Worm (Caenorhabditis elegans): ENCODE measurements around the gene cdf-1.

The cdf-1 gene

DNA sequence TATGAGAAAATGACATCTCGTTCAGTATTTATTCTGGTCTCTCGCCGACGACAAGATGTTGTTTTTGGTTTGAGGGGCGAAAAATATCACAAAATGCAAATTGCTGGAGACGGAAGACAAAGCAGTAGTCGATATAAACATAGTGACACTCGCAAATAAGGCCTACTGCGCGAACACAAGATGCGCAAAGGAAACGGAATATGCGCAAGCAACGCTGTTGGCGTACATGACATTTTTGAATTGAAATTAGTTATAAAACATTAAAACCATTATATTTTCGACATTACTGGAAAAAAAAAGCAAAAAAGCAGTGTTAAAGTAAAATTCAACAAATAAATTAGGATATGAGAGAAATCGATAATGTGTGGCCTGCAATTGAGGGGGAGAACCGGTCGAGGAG lies at the start of gene cdf-1:
TSS of gene cdf-1 (minus strand) at position 136 of the 400 bp plus-strand sequence.
- TF ChIP-seq unc-62 (GFP tag; optimal IDR thresholded peaks at IDR 0.05): no peak

DNA sequence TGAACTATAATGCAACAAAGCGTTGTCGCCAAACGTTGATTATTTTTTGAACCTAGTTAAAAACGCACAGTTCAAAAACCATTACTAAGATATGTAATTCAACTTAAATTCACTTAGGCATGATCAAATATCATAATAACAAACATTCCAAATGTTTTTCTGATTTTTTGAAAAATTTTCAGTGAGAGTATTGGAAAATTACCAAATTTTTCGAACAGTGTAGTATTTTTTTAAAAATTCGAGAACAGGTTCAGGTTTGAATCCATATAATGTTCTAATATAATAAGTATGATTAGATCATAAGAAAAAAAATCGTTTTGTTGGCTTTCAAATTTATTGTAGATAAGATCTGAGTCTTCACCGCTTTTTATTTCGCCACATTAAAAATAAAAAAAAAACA lies 48.7 kb upstream of the cdf-1 start:
- TF ChIP-seq unc-62 (GFP tag; optimal IDR thresholded peaks at IDR 0.05): no peak

DNA sequence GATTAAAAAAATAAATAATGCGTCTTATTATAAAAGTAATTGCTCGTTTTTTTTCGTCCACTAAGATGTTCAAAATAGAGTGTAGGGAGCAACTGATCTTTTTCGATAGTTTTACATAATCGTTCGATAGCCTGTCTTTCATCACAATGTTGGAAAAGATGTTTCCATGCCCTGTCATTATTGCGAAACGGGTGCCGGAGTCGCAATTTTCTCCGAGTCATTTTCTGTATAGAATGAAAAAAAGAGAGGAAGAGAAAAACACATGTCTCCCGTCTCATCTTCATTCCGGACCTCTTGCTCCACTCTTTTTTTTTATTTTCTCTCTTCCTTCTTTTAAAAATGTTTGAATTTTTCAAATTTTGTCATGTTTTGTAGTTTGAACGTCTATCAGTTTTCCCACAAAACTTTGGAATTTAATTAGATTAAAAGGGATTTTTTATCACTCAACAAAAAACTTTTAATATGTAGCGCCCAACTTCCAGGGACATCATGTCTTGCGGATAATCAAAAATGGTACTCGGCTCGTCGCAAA lies 47.9 kb upstream of the cdf-1 start, which contains the start of gene svh-2:
TSS of gene svh-2 (plus strand) at position 482 of the 532 bp plus-strand sequence.
- TF ChIP-seq unc-62 (GFP tag; optimal IDR thresholded peaks at IDR 0.05): no peak

DNA sequence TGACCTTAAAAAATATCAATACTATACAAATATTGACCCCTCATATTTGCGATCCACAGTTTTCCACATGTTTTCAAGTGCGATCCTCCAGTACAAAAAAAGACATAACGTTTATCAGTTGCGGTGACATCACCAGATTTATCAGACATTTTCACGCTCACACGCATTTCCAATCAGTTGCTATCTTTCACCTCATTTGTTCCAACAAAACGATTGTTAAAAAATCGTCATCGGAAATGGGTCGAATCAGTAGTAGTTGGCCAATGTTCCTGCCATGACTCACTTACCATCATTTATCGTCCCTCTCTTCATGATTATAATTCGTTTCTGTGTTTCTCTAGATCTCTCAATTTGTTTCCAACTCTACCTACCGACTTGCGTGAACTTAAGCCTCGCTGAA lies 46.7 kb upstream of the cdf-1 start:
- no peak for TF ChIP-seq unc-62 (GFP tag; optimal IDR thresholded peaks at IDR 0.05)

DNA sequence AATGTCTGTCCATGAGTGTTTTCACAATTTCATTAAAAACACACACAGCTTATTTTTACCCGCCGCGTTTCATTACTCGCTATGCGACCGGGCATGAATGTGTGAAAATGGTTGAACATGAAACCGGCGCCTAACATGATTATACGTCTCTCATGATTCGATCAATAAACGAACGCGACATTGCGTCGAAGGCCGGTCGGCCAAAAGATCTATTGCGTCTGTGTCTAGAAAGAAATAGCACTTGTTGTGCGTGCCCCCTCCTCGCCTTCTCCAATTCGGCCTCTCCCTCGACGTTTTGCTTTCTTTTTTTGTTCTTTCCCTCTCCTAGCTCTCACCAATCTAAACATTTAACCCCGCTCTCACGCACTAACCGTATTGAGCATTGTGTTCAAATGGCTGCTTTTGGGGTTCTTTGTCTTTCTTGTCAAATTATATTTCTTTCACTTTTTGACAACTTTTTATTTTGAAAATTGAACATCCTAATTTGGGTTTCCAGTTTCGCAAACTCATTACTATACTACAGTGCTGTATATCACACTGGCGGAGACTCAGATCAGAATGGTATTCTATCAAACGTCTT lies 46.2 kb upstream of the cdf-1 start:
- no peak for TF ChIP-seq unc-62 (GFP tag; optimal IDR thresholded peaks at IDR 0.05)

DNA sequence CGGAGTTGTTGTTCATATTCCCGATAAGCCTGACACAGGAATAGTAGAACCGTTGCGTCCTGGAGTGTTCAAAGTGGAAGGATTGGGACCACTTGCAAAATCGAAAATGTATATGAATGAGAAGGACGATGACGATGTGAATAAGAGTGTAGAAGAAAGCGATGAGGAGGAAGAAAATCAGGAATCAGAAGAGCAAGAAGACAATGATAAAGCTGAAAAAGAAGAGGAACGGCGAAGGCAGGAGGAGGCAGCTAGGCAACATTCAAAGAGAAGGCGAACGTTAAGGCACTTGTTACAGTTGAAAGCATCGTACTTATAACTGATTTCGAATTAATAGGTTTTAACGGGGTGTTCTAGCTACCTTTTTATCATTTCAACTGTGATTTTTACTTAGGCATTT lies 38.7 kb upstream of the cdf-1 start:
- no peak for TF ChIP-seq unc-62 (GFP tag; optimal IDR thresholded peaks at IDR 0.05)

DNA sequence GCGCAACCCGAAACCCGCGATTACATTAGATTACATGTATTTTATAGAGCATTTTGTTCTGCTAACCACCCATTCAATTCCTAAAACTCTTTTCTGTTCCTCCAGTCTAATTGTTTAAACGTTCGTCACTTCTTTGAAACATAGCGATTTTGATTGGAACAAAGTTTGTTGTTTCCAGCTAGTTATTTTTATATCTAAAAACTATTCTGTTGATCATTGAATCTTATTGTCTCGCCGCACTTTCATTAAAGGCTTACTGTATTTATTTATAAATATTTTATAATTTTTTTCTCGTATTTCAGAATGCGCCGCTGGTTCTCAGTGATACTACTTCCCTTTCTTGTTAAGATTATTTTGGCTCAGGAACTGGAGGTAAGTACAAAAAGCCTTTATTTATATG lies 37.7 kb upstream of the cdf-1 start, which contains the start of gene T14E8.2:
TSS of gene T14E8.2 (plus strand) at position 301 of the 400 bp plus-strand sequence.
- no peak for TF ChIP-seq unc-62 (GFP tag; optimal IDR thresholded peaks at IDR 0.05)

DNA sequence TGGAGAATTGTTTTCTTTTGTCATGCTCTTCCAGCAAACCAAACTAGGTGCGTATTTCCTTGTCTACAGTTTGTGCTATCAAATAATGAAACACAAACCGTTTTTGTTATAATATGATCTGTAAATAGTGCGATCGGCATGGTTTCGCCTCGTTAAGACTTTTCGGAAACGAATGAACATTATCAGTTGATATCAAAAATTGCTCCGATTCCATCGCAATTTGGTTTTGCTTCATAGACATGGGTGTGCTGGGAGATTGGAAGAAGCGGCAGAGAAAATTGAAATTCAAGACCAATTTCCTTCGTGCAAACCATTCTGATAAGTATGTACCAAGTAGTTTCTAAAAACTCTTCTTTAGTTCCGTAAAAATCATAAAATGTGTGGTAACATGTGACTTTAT lies 33.1 kb upstream of the cdf-1 start:
- TF ChIP-seq unc-62 (GFP tag; optimal IDR thresholded peaks at IDR 0.05): no peak

DNA sequence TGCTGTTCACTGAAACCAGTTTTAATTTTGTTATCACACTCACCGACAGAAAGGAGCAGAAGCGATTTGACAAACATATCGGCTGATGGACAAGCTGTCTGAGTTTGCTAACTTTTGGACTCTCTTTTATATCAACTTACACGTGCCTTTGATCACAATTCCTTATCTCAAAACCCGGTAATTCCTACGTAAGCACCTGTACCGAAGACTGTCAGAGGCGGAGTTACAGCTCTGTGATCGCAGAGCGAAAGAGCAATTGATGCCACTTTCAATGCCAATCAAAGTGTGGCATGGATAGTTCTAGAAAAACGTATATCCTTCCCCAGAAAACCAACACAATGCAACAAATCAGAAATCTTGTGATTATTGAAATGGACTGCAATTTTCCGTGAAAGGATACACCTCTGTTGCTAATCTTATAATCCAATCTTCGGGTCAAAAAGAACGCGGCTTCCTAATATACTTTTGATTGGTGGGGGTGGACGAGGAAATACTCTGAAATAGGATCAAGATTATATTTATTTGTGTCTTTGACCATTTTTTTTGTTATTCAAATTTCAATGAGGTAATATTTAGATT lies 31.8 kb upstream of the cdf-1 start, which contains the start of gene ilys-5:
TSS of gene ilys-5 (minus strand) at position 140 of the 579 bp plus-strand sequence.
- TF ChIP-seq unc-62 (GFP tag; optimal IDR thresholded peaks at IDR 0.05): no peak

DNA sequence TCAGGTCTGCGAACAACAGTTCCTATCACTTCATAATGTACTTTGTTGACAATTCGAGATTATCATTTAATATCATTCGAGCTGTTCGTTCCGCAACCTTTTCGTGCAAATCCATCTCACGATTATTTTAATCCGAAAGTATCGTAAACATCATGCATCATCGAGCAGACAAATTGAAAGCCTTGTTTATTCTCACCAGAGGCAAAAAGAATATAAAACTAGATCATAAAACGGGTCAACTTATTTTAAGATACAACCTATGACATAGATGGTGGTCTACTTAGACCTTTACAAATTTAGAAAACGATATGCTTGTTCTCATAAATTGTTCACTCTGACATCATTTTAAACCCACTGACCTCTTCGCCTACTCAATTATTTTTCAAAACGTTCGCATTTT lies 28.1 kb upstream of the cdf-1 start:
- TF ChIP-seq unc-62 (GFP tag; optimal IDR thresholded peaks at IDR 0.05): no peak

DNA sequence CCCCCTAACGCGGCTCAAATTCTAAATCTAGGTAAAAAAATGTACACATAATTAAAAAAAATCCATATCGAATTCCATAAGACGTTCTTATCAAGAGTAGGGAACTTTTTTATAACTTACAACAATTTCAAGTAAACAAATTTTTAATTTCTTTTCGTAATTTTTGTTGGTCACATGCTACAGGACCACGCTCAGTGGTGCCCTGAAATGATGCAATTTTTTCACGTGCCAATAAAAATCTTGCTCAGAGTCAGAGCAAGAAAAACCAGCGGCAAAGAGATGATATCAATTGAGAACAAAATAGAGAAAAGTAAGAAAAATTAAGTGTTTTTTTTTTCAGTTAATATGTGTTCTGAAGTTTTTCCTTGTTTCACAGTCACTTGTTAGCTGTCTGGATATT lies 27.0 kb upstream of the cdf-1 start:
- TF ChIP-seq unc-62 (GFP tag; optimal IDR thresholded peaks at IDR 0.05): no peak

DNA sequence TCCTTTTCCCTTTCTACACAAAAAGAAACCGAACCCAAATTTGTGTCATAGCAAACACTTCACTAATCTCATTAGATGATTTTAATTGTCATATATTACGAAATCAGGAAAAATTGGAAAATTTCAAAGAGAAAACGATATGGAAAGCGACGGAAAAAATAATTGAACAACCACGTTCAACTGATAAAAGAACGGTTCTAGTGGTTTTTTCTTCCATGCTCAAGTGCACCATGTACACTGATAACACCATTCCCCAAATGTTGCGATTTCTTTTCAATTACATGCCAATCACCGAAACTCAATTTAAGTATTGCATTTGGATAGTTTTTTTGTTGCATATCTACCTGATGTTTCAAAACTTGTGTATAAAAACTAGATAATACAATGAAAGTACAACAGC lies 25.6 kb upstream of the cdf-1 start:
- no peak for TF ChIP-seq unc-62 (GFP tag; optimal IDR thresholded peaks at IDR 0.05)

DNA sequence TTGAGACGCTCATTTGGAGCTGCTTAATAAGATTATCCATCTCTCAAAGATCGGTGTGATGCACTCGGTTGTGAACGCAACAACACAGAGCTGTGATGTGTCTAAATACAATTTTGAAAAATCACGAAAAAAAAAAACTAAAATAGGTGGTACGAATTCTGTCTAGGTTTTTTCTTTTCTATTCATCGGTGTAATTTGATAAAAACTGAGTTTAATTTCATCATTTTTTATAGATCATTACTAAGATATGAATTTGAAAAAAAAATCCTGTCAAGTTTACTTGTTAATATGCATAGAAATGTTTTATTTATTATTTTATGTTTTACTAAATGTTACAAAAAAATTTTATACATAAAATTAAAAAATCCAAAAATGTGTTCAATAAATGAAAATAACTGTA lies 25.1 kb upstream of the cdf-1 start, which contains the start of gene ceh-60:
TSS of gene ceh-60 (minus strand) at position 101 of the 400 bp plus-strand sequence.
- no peak for TF ChIP-seq unc-62 (GFP tag; optimal IDR thresholded peaks at IDR 0.05)

DNA sequence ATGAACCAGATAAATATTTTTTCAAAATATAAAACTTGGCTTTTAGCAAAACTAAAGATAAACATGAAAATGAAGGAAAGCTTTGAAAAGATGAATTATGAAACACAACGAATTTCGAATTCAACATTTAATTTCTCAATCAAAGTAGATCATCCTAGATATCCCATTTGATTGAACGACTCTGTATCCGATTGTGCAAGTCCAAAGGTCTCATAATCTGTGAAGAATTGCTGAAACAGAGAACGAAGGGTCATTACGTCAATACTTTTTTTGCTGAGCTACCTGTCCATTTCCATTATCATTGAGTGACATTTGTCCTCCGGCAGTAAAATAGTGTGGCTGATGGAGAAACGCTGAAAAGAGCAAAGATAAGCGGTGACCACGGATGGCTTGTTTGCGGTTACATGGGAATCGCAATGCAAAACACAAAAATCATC lies 17.7 kb upstream of the cdf-1 start:
- no peak for TF ChIP-seq unc-62 (GFP tag; optimal IDR thresholded peaks at IDR 0.05)

DNA sequence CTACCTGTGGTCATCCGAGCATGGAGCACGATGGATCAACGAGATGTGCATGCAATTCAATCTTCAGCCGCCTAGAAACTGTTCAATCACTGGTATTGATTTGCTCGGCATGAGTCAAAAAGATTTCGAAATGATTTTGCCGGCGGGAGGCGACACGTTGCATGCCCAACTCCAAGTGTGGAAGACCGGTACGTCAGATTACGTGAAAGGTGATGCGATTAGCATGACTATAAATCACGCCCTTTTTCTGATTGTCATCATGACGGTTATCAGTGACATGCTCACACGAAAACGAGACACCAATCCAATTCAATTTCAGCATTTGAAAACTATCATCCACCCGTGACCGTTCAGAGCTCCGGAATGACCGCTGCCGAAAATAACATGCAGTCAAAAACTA lies 15.7 kb upstream of the cdf-1 start:
- no peak for TF ChIP-seq unc-62 (GFP tag; optimal IDR thresholded peaks at IDR 0.05)

DNA sequence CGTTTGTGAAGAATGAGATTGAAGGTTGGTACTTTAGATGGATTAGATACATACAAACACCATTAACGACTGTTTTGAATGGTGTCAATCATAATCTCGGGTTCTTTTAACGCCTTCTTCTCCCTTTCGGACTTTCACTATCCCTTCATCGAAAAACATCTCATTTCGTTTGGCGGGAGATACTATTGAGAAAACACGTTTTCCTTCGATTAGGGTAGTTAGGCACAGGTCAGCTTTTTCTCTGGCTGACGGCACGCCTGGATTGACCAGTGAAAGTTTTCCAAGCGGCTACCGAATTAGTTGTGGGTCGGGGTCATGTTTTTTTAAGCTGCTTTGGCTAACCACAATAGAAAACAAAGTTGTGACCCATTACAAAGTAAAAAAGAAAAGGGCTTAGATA lies 15.0 kb upstream of the cdf-1 start:
- TF ChIP-seq unc-62 (GFP tag; optimal IDR thresholded peaks at IDR 0.05): no peak

DNA sequence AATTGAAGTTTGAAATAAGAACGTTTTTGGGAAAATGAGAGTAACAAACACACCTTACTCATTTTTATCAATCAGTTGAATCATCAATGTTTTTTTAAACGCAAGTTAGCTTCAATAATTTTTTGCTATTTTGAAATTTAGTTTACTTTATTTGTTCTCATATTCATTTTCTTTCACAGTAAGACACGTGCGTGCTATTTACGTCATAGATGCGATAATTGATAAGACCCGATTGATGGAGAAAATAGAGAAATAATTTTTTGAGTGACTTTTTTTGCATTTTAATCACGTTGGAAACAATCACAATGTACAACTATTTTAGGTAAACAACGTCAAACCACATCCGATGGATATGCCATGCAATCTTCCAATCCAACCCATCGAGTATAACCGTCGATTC lies 14.5 kb upstream of the cdf-1 start:
- no peak for TF ChIP-seq unc-62 (GFP tag; optimal IDR thresholded peaks at IDR 0.05)

Measured in whole organism, dauer.